Worm (Caenorhabditis elegans): ENCODE results near the gene F32D8.2.

- TF ChIP-seq lin-39 (tag; optimal IDR thresholded peaks at IDR 0.05) = no peak
- no peak for TF ChIP-seq sup-37 (GFP tag; optimal IDR thresholded peaks at IDR 0.05)
- no peak for TF ChIP-seq snpc-4 (tag; optimal IDR thresholded peaks at IDR 0.05)
- TF ChIP-seq jun-1 (tag; optimal IDR thresholded peaks at IDR 0.05) = no peak
- no peak for TF ChIP-seq F16B12.6 (tag; optimal IDR thresholded peaks at IDR 0.05)
Observed at ce11 chrV:10867586-10867985, 16.0 kb upstream of the F32D8.2 start.
